Worm (Caenorhabditis elegans) whole organism, L2 larva: ENCODE measurements around the gene T24H10.5.

Experiments
- C34F6.9 ChIP-seq: fragments of 150-350 bp; optimal IDR thresholded peaks from 2 replicates; lab custom pipeline; 2014; ENCODE audit warnings: missing biosample characterization, missing genetic modification characterization
- F13H6.1 ChIP-seq: sonication (generic microtip); optimal IDR thresholded peaks from 2 replicates; lab custom pipeline; 2016; ENCODE audit warnings: missing genetic modification characterization, missing compliant biosample characterization
- R02D3.7 ChIP-seq: fragments of 150-350 bp; optimal IDR thresholded peaks from 2 replicates; lab custom pipeline; 2014; ENCODE audit warnings: missing biosample characterization, missing genetic modification characterization
- Y55F3AM.14 ChIP-seq: fragments of 200-800 bp; sonication (Bioruptor generic); optimal IDR thresholded peaks from 2 replicates; lab custom pipeline; 2018; ENCODE audit warnings: mild to moderate bottlenecking, missing genetic modification characterization, missing compliant biosample characterization
- ZK546.5 ChIP-seq: sonication (generic microtip); optimal IDR thresholded peaks from 2 replicates; lab custom pipeline; 2017; ENCODE audit warnings: missing biosample characterization, missing genetic modification characterization
- alr-1 ChIP-seq: fragments of 150-350 bp; optimal IDR thresholded peaks from 2 replicates; lab custom pipeline; 2014; ENCODE audit warnings: missing biosample characterization, missing genetic modification characterization
- aly-2 ChIP-seq: fragments of 150-350 bp; optimal IDR thresholded peaks from 2 replicates; lab custom pipeline; 2014; ENCODE audit warnings: missing biosample characterization, missing genetic modification characterization
- ama-1 ChIP-seq: fragments of 150-350 bp; optimal IDR thresholded peaks from 2 replicates; lab custom pipeline; 2018; ENCODE audit warnings: inconsistent platforms
- blmp-1 ChIP-seq: sonication (generic microtip); optimal IDR thresholded peaks from 2 replicates; lab custom pipeline; 2017; ENCODE audit warnings: missing genetic modification characterization, mild to moderate bottlenecking, missing compliant biosample characterization, antibody characterized with exemption, moderate library complexity; ENCODE audit not compliant: insufficient read depth
- ceh-16 ChIP-seq: fragments of 150-350 bp; optimal IDR thresholded peaks from 2 replicates; lab custom pipeline; 2014; ENCODE audit warnings: missing biosample characterization, missing genetic modification characterization
- ceh-82 ChIP-seq: fragments of 150-350 bp; optimal IDR thresholded peaks from 2 replicates; lab custom pipeline; 2014; ENCODE audit warnings: missing biosample characterization, missing genetic modification characterization
- crh-2 ChIP-seq: sonication (generic microtip); optimal IDR thresholded peaks from 2 replicates; lab custom pipeline; 2017; ENCODE audit warnings: missing biosample characterization, missing genetic modification characterization
- dmd-4 ChIP-seq: sonication (generic microtip); optimal IDR thresholded peaks from 2 replicates; lab custom pipeline; 2017; ENCODE audit warnings: missing biosample characterization, missing genetic modification characterization
- egl-27 ChIP-seq: sonication (generic microtip); optimal IDR thresholded peaks from 3 replicates; lab custom pipeline; 2017; ENCODE audit warnings: missing biosample characterization, missing genetic modification reagents, missing genetic modification characterization
- elt-1 ChIP-seq: fragments of 150-350 bp; optimal IDR thresholded peaks from 2 replicates; lab custom pipeline; 2014; ENCODE audit warnings: missing biosample characterization, missing genetic modification characterization
- elt-3 ChIP-seq: sonication (generic microtip); optimal IDR thresholded peaks from 2 replicates; lab custom pipeline; 2017; ENCODE audit warnings: missing biosample characterization, missing genetic modification characterization
- fos-1 ChIP-seq: fragments of 150-350 bp; optimal IDR thresholded peaks from 2 replicates; lab custom pipeline; 2014; ENCODE audit warnings: missing biosample characterization, missing genetic modification characterization
- gmeb-1 ChIP-seq: fragments of 150-350 bp; optimal IDR thresholded peaks from 2 replicates; lab custom pipeline; 2014; ENCODE audit warnings: missing biosample characterization, missing genetic modification characterization
- lin-11 ChIP-seq: fragments of 150-350 bp; sonication (generic microtip); optimal IDR thresholded peaks from 2 replicates; lab custom pipeline; 2014; ENCODE audit warnings: missing biosample characterization, missing genetic modification characterization, inconsistent platforms, mixed read lengths
- lin-13 ChIP-seq: fragments of 150-350 bp; optimal IDR thresholded peaks from 2 replicates; lab custom pipeline; 2014; ENCODE audit warnings: missing biosample characterization, missing genetic modification reagents, missing genetic modification characterization
- lin-39 ChIP-seq: fragments of 150-350 bp; optimal IDR thresholded peaks from 2 replicates; lab custom pipeline; 2014; ENCODE audit warnings: missing biosample characterization, missing genetic modification reagents, missing genetic modification characterization
- lsy-2 ChIP-seq, 2 experiments: fragments of 150-350 bp in 1 of 2; sonication (generic microtip) in 1 of 2; optimal IDR thresholded peaks; 2 replicates each; lab custom pipeline; 2014 to 2017; ENCODE audit warnings: missing biosample characterization in 2 of 2, missing genetic modification characterization in 2 of 2
- mab-5 ChIP-seq: fragments of 150-350 bp; optimal IDR thresholded peaks from 2 replicates; lab custom pipeline; 2014; ENCODE audit warnings: missing biosample characterization, missing genetic modification characterization
- mbf-1 ChIP-seq: sonication (generic microtip); optimal IDR thresholded peaks from 2 replicates; lab custom pipeline; 2017; ENCODE audit warnings: missing biosample characterization, missing genetic modification characterization
- mdl-1 ChIP-seq, 2 experiments: fragments of 150-350 bp in 1 of 2; sonication (generic microtip) in 1 of 2; optimal IDR thresholded peaks; 2 replicates each; lab custom pipeline; 2017; ENCODE audit warnings: missing biosample characterization in 2 of 2, missing genetic modification characterization in 2 of 2
- nhr-10 ChIP-seq: sonication (generic microtip); optimal IDR thresholded peaks from 2 replicates; lab custom pipeline; 2017; ENCODE audit warnings: missing biosample characterization, missing genetic modification characterization
- nhr-11 ChIP-seq: fragments of 150-350 bp; optimal IDR thresholded peaks from 2 replicates; lab custom pipeline; 2014; ENCODE audit warnings: missing biosample characterization, missing genetic modification characterization
- nhr-12 ChIP-seq: fragments of 150-350 bp; optimal IDR thresholded peaks from 2 replicates; lab custom pipeline; 2014; ENCODE audit warnings: missing biosample characterization, missing genetic modification characterization
- nhr-129 ChIP-seq: fragments of 150-350 bp; optimal IDR thresholded peaks from 2 replicates; lab custom pipeline; 2014; ENCODE audit warnings: missing biosample characterization, missing genetic modification characterization
- nhr-21 ChIP-seq: fragments of 150-350 bp; optimal IDR thresholded peaks from 2 replicates; lab custom pipeline; 2014; ENCODE audit warnings: missing biosample characterization, missing genetic modification characterization
- nhr-23 ChIP-seq: fragments of 150-350 bp; optimal IDR thresholded peaks from 2 replicates; lab custom pipeline; 2014; ENCODE audit warnings: missing biosample characterization, missing genetic modification reagents, missing genetic modification characterization
- nhr-237 ChIP-seq: fragments of 150-350 bp; optimal IDR thresholded peaks from 2 replicates; lab custom pipeline; 2014; ENCODE audit warnings: missing biosample characterization, missing genetic modification characterization
- nhr-25 ChIP-seq: fragments of 150-350 bp; sonication (generic microtip); optimal IDR thresholded peaks from 3 replicates; lab custom pipeline; 2014; ENCODE audit warnings: missing biosample characterization, missing genetic modification characterization
- nhr-6 ChIP-seq: fragments of 150-350 bp; optimal IDR thresholded peaks from 2 replicates; lab custom pipeline; 2014; ENCODE audit warnings: missing biosample characterization, missing genetic modification characterization
- nhr-77 ChIP-seq: fragments of 150-350 bp; optimal IDR thresholded peaks from 2 replicates; lab custom pipeline; 2014; ENCODE audit warnings: missing biosample characterization, missing genetic modification characterization
- peb-1 ChIP-seq: fragments of 150-350 bp; optimal IDR thresholded peaks from 2 replicates; lab custom pipeline; 2014; ENCODE audit warnings: missing biosample characterization, missing genetic modification characterization
- sem-4 ChIP-seq: fragments of 150-350 bp; optimal IDR thresholded peaks from 2 replicates; lab custom pipeline; 2014; ENCODE audit warnings: missing biosample characterization, missing genetic modification reagents, missing genetic modification characterization
- skn-1 ChIP-seq: sonication (generic microtip); optimal IDR thresholded peaks from 2 replicates; lab custom pipeline; 2017; ENCODE audit warnings: missing biosample characterization, missing genetic modification characterization
- sma-3 ChIP-seq: sonication (generic microtip); optimal IDR thresholded peaks from 2 replicates; lab custom pipeline; 2016; ENCODE audit warnings: missing genetic modification reagents, missing genetic modification characterization, missing compliant biosample characterization
- sma-9 ChIP-seq, 2 experiments: fragments of 150-350 bp in 1 of 2; sonication (generic microtip) in 1 of 2; optimal IDR thresholded peaks; 2 replicates each; lab custom pipeline; 2014 to 2016; ENCODE audit warnings: missing genetic modification characterization in 2 of 2, mild to moderate bottlenecking in 1 of 2, missing biosample characterization in 1 of 2, missing compliant biosample characterization in 1 of 2, missing genetic modification reagents in 1 of 2, moderate library complexity in 1 of 2
- snpc-4 ChIP-seq: fragments of 150-350 bp; optimal IDR thresholded peaks from 2 replicates; lab custom pipeline; 2014; ENCODE audit warnings: missing biosample characterization, missing genetic modification characterization
- unc-39 ChIP-seq: fragments of 150-350 bp; optimal IDR thresholded peaks from 2 replicates; lab custom pipeline; 2014; ENCODE audit warnings: missing biosample characterization, missing genetic modification characterization
- unc-55 ChIP-seq: fragments of 150-350 bp; sonication (generic microtip); optimal IDR thresholded peaks from 3 replicates; lab custom pipeline; 2014; ENCODE audit warnings: missing biosample characterization, missing genetic modification reagents, missing genetic modification characterization
- unc-62 ChIP-seq: fragments of 150-350 bp; optimal IDR thresholded peaks from 2 replicates; lab custom pipeline; 2014; ENCODE audit warnings: missing biosample characterization, missing genetic modification reagents, missing genetic modification characterization
- zag-1 ChIP-seq: fragments of 150-350 bp; optimal IDR thresholded peaks from 2 replicates; lab custom pipeline; 2014; ENCODE audit warnings: missing biosample characterization, missing genetic modification characterization
- ztf-1 ChIP-seq: fragments of 200-800 bp; sonication (Bioruptor generic); conservative IDR thresholded peaks from 2 replicates; pipeline ENCODE4 v1.3.6; 2022; ENCODE audit warnings: missing genetic modification characterization, missing compliant biosample characterization
- ztf-11 ChIP-seq: sonication (generic microtip); optimal IDR thresholded peaks from 2 replicates; lab custom pipeline; 2017; ENCODE audit warnings: missing biosample characterization, missing genetic modification characterization
- ztf-4 ChIP-seq: fragments of 150-350 bp; optimal IDR thresholded peaks from 2 replicates; lab custom pipeline; 2014; ENCODE audit warnings: missing biosample characterization, missing genetic modification characterization

T24H10.5 gene

DNA sequence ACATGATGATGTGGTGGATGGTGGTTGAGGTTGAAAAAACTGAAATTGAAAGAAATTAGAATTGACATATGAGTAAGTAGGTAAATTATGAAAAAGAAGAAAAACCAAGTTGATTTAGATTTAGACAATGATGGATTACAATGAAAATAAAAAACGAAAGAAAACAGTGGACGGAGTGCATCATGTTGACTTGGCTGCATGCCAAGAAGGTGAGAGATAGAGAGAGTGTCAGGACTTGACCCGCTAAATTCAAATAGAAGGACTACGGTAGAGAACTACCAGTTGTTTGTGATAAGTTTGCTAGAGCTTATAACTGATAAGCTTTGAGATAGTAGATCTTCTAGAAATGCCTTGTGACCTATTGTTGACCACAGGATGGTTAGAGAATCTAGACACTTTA lies 39.8 kb upstream of the T24H10.5 start, which contains the start of gene T24B8.3:
Gene T24B8.3, minus strand, starts transcription at position 39 of the 400 bp plus-strand sequence.
- peak; percentile 21 for TF ChIP-seq ama-1
- TF ChIP-seq lsy-2 (tag; optimal IDR thresholded peaks at IDR 0.05; lab: Kevin White, UChicago) = peak in 1 of 2 experiments; percentile 50
- no peak for TF ChIP-seq egl-27
- no peak for TF ChIP-seq elt-3
- TF ChIP-seq aly-2 (tag; lab: Kevin White, UChicago) = no peak
- TF ChIP-seq zag-1 (tag; lab: Kevin White, UChicago) = no peak
- no peak for TF ChIP-seq ceh-16 (tag; lab: Kevin White, UChicago)
- TF ChIP-seq R02D3.7 (tag; lab: Kevin White, UChicago) = no peak
- TF ChIP-seq ztf-1 (GFP tag; lab: Robert Waterston, UW) = no peak
- TF ChIP-seq gmeb-1 (tag; lab: Kevin White, UChicago) = peak; percentile 4
- no peak for TF ChIP-seq ZK546.5 (tag; lab: Kevin White, UChicago)
- TF ChIP-seq nhr-129 (tag; lab: Kevin White, UChicago) = peak; percentile 27
- peak; percentile 20 for TF ChIP-seq nhr-6 (tag; lab: Kevin White, UChicago)
- peak; percentile 51 for TF ChIP-seq sma-9 (GFP tag; optimal IDR thresholded peaks at IDR 0.05; lab: Kevin White, UChicago)
- no peak for TF ChIP-seq sma-9 (tag; optimal IDR thresholded peaks at IDR 0.05; lab: Kevin White, UChicago)
- no peak for TF ChIP-seq ztf-11
- TF ChIP-seq sma-3 (GFP tag; lab: Kevin White, UChicago) = no peak

DNA sequence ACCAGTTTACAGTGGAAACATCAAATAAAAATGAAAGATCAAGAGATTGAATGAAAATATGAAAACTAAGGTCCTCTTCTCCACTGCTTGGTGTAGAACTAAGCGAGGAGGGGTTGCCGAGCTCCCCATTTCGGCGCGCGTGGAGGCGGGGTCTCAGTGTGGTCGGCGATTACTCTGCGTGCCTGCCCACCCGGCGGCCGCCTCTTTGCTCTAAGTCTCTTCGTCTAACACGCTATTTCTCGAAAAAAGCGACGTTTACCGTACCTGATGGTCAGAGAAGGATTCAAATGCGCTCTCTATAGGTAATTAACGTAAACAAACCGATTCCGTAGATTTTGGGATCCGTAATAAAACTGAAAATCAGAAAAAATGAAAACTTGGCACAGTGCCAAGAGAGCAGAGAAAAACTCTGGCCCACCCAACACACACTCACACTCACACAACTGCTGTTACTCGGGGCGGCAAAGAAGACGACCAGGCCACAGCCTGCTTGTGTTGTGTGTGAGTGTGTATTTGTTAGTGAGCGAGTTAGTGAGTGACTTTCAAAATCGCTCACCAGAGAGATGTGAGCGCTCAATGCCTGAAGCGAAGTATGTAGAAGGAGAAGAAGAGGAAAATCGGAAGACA lies 39.2 kb upstream of the T24H10.5 start:
- TF ChIP-seq mbf-1 = no peak
- no peak for TF ChIP-seq blmp-1 (tag; lab: Kevin White, UChicago)
- TF ChIP-seq nhr-12 (tag; lab: Kevin White, UChicago) = no peak
- TF ChIP-seq crh-2 (tag; lab: Kevin White, UChicago) = peak; percentile 61
- TF ChIP-seq fos-1 (tag; lab: Kevin White, UChicago) = peak; percentile 62
- TF ChIP-seq unc-39 = no peak
- no peak for TF ChIP-seq nhr-6 (tag; lab: Kevin White, UChicago)
- TF ChIP-seq R02D3.7 (tag; lab: Kevin White, UChicago) = no peak
- TF ChIP-seq nhr-10 (tag; lab: Kevin White, UChicago) = no peak
- no peak for TF ChIP-seq ceh-82 (tag; lab: Kevin White, UChicago)
- TF ChIP-seq ZK546.5 (tag; lab: Kevin White, UChicago) = no peak
- TF ChIP-seq ztf-11 = no peak
- TF ChIP-seq lin-39 (tag; lab: Kevin White, UChicago) = no peak
- TF ChIP-seq mab-5 (tag; lab: Kevin White, UChicago) = peak; percentile 40
- TF ChIP-seq ztf-4 (tag; lab: Kevin White, UChicago) = peak; percentile 71
- no peak for TF ChIP-seq alr-1
- no peak for TF ChIP-seq peb-1 (tag; lab: Kevin White, UChicago)
- TF ChIP-seq lsy-2 (tag; optimal IDR thresholded peaks at IDR 0.05; lab: Kevin White, UChicago) = peak; percentile 43 to 84
- no peak for TF ChIP-seq nhr-21
- TF ChIP-seq gmeb-1 (tag; lab: Kevin White, UChicago) = peak; percentile 40
- peak; percentile 84 for TF ChIP-seq F13H6.1 (tag; lab: Kevin White, UChicago)
- peak; percentile 40 for TF ChIP-seq sma-3 (GFP tag; lab: Kevin White, UChicago)
- peak; percentile 24 for TF ChIP-seq ceh-16 (tag; lab: Kevin White, UChicago)
- no peak for TF ChIP-seq skn-1 (tag; lab: Kevin White, UChicago)
- TF ChIP-seq elt-1 (tag; lab: Kevin White, UChicago) = no peak
- no peak for TF ChIP-seq nhr-23 (tag; lab: Kevin White, UChicago)
- no peak for TF ChIP-seq nhr-237 (tag; lab: Kevin White, UChicago)
- no peak for TF ChIP-seq unc-62 (GFP tag; lab: Kevin White, UChicago)
- peak; percentile 30 for TF ChIP-seq nhr-25 (tag; lab: Kevin White, UChicago)
- peak; percentile 54 for TF ChIP-seq egl-27
- TF ChIP-seq aly-2 (tag; lab: Kevin White, UChicago) = no peak
- TF ChIP-seq zag-1 (tag; lab: Kevin White, UChicago) = peak; percentile 79
- TF ChIP-seq elt-3 = no peak
- TF ChIP-seq lin-13 = peak; percentile 32
- TF ChIP-seq dmd-4 (tag; lab: Kevin White, UChicago) = no peak
- no peak for TF ChIP-seq nhr-11 (tag; lab: Kevin White, UChicago)
- TF ChIP-seq snpc-4 (tag; lab: Kevin White, UChicago) = no peak
- TF ChIP-seq Y55F3AM.14 (GFP tag; lab: Kevin White, UChicago) = no peak
- TF ChIP-seq nhr-77 (tag; lab: Kevin White, UChicago) = no peak
- TF ChIP-seq nhr-129 (tag; lab: Kevin White, UChicago) = peak; percentile 95
- TF ChIP-seq lin-11 (tag; lab: Kevin White, UChicago) = peak; percentile 71
- peak; percentile 40 for TF ChIP-seq sem-4 (tag; lab: Kevin White, UChicago)
- no peak for TF ChIP-seq ztf-1 (GFP tag; lab: Robert Waterston, UW)
- peak; percentile 19 to 52 for TF ChIP-seq mdl-1 (tag; optimal IDR thresholded peaks at IDR 0.05; lab: Kevin White, UChicago)
- peak; percentile 63 for TF ChIP-seq sma-9 (GFP tag; optimal IDR thresholded peaks at IDR 0.05; lab: Kevin White, UChicago)
- no peak for TF ChIP-seq sma-9 (tag; optimal IDR thresholded peaks at IDR 0.05; lab: Kevin White, UChicago)
- TF ChIP-seq C34F6.9 (tag; lab: Kevin White, UChicago) = peak; percentile 80
- TF ChIP-seq ama-1 = peak; percentile 32
- peak; percentile 81 for TF ChIP-seq unc-55
